Worm (Caenorhabditis elegans): ENCODE results near the gene Y49A3A.3.

Y49A3A.3 gene

ce11 chrV:14347234-14347826 is 6.9 kb upstream of the Y49A3A.3 start, which contains the start of gene cept-2 (continued):
- TF ChIP-seq hmg-1.1 (GFP tag; IDR thresholded peaks at IDR 0.05): peak; percentile 85
- peak; percentile 62; the same call in 1 of the 2 replicates for TF ChIP-seq egl-43 (GFP tag; IDR thresholded peaks at IDR 0.05)
- TF ChIP-seq nhr-25 (tag; optimal IDR thresholded peaks at IDR 0.05; ENCODE audit: borderline replicate concordance, insufficient read depth): peak; percentile 15
- no peak for TF ChIP-seq daf-12 (tag; optimal IDR thresholded peaks at IDR 0.05)
- TF ChIP-seq zip-2 (tag; optimal IDR thresholded peaks at IDR 0.05): peak; percentile 59
- no peak for TF ChIP-seq F37D6.2 (tag; optimal IDR thresholded peaks at IDR 0.05)
- no peak for TF ChIP-seq Y75B8A.6 (GFP tag; IDR thresholded peaks at IDR 0.05)
- no peak for TF ChIP-seq Y105C5A.15 (GFP tag; IDR thresholded peaks at IDR 0.05)
- no peak for TF ChIP-seq jun-1 (tag; optimal IDR thresholded peaks at IDR 0.05)
- no peak for TF ChIP-seq nhr-41 (GFP tag; IDR thresholded peaks at IDR 0.05)
- TF ChIP-seq sdz-12 (GFP tag; optimal IDR thresholded peaks at IDR 0.05): no peak
- peak; percentile 94 for TF ChIP-seq rbr-2 (tag; optimal IDR thresholded peaks at IDR 0.05)
- peak; percentile 94 for TF ChIP-seq fkh-10 (GFP tag; optimal IDR thresholded peaks at IDR 0.05)
- peak; percentile 97 for TF ChIP-seq aha-1 (tag)
- peak; percentile 82 for TF ChIP-seq T26A8.4 (GFP tag; IDR thresholded peaks at IDR 0.05)
- no peak for TF ChIP-seq nhr-10 (tag; optimal IDR thresholded peaks at IDR 0.05)
- no peak for TF ChIP-seq madf-9 (GFP tag; conservative IDR thresholded peaks at IDR 0.05)
- TF ChIP-seq R02D3.7 (tag; optimal IDR thresholded peaks at IDR 0.05): no peak
- no peak for TF ChIP-seq zip-11 (GFP tag; IDR thresholded peaks at IDR 0.05)
- TF ChIP-seq ZK337.2 (GFP tag; IDR thresholded peaks at IDR 0.05): peak; percentile 70; the same call in 1 of the 2 replicates
- no peak for TF ChIP-seq lin-39 (tag; optimal IDR thresholded peaks at IDR 0.05)
- no peak for TF ChIP-seq lin-1 (GFP tag; IDR thresholded peaks at IDR 0.05)
- TF ChIP-seq mxl-2 (GFP tag; conservative IDR thresholded peaks at IDR 0.05): no peak
- peak; percentile 88 for TF ChIP-seq nhr-28 (tag; optimal IDR thresholded peaks at IDR 0.05)
- TF ChIP-seq dve-1 (tag; optimal IDR thresholded peaks at IDR 0.05; ENCODE audit: insufficient read depth): peak; percentile 97
- no peak for TF ChIP-seq arid-1 (GFP tag; conservative IDR thresholded peaks at IDR 0.05)
- TF ChIP-seq zfp-2 (tag; optimal IDR thresholded peaks at IDR 0.05): peak; percentile 70
- TF ChIP-seq ceh-28 (tag; optimal IDR thresholded peaks at IDR 0.05): no peak
- no peak for TF ChIP-seq F44E2.7 (GFP tag; IDR thresholded peaks at IDR 0.05)
- no peak for TF ChIP-seq unc-39 (tag; optimal IDR thresholded peaks at IDR 0.05)
- no peak for TF ChIP-seq lir-3 (tag; optimal IDR thresholded peaks at IDR 0.05)
- no peak for TF ChIP-seq ceh-62 (tag; optimal IDR thresholded peaks at IDR 0.05)
- TF ChIP-seq snpc-1.2 (GFP tag; IDR thresholded peaks at IDR 0.05): peak; percentile 58; the same call in 1 of the 2 replicates
- no peak for TF ChIP-seq nhr-111 (GFP tag; optimal IDR thresholded peaks at IDR 0.05)
- TF ChIP-seq mxl-3 (GFP tag; optimal IDR thresholded peaks at IDR 0.05): peak; percentile 50
- peak; percentile 63 for TF ChIP-seq F49E8.2 (tag; optimal IDR thresholded peaks at IDR 0.05; ENCODE audit: borderline replicate concordance)
- peak; percentile 99 for TF ChIP-seq lin-38 (GFP tag; IDR thresholded peaks at IDR 0.05)
- TF ChIP-seq gei-8 (GFP tag; optimal IDR thresholded peaks at IDR 0.05): no peak
- TF ChIP-seq lin-13 (GFP tag; optimal IDR thresholded peaks at IDR 0.05): peak; percentile 89
- no peak for TF ChIP-seq ceh-82 (tag; optimal IDR thresholded peaks at IDR 0.05)
- TF ChIP-seq dmd-6 (GFP tag; IDR thresholded peaks at IDR 0.05): peak; percentile 73
- no peak for TF ChIP-seq ZK546.5 (tag; optimal IDR thresholded peaks at IDR 0.05)
- TF ChIP-seq ceh-32 (tag; optimal IDR thresholded peaks at IDR 0.05; ENCODE audit: poor library complexity): no peak
- TF ChIP-seq nhr-77 (tag; optimal IDR thresholded peaks at IDR 0.05): peak; percentile 95
- TF ChIP-seq dmd-9 (GFP tag; IDR thresholded peaks at IDR 0.05): peak; percentile 81
- peak; percentile 64 for TF ChIP-seq snpc-4 (tag; optimal IDR thresholded peaks at IDR 0.05)
- no peak for TF ChIP-seq skn-1 (tag; optimal IDR thresholded peaks at IDR 0.05)
- no peak for TF ChIP-seq lim-7 (GFP tag; IDR thresholded peaks at IDR 0.05)
- no peak for TF ChIP-seq aly-2 (tag; optimal IDR thresholded peaks at IDR 0.05)
- peak; percentile 79 for TF ChIP-seq vab-7 (GFP tag; IDR thresholded peaks at IDR 0.05)
- TF ChIP-seq saeg-2 (GFP tag; IDR thresholded peaks at IDR 0.05): no peak

Measured in whole organism, L4 larva.